Worm (Caenorhabditis elegans): ENCODE measurements around the gene F22E5.17.

DNA sequence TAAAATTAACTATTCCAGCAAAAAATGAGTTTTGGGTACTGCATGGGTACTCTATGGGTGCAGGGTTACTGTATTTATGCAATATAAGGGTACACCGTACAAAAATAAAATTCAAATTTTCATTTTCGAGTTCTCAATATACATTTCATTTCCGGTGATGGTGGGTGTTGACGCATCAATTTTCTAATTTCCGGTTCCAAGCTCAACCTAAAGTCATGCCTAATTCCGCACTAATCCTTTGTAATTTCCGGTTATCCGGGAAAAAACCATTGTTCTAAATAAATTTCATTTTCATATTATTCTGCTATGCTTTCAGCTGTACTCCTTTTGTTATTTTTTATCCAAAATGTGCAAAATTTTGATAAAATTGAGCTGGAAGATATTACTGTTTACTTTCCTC, 18.5 kb upstream of the F22E5.17 start, which contains the start of gene gcy-21:
- TF ChIP-seq ztf-23 (GFP tag; IDR thresholded peaks at IDR 0.05) (no peak), cog-1 (tag; optimal IDR thresholded peaks at IDR 0.05) (no peak), T22C8.4 (GFP tag; IDR thresholded peaks at IDR 0.05) (no peak), tab-1 (GFP tag; IDR thresholded peaks at IDR 0.05) (no peak), flt-1 (GFP tag; IDR thresholded peaks at IDR 0.05) (no peak), ref-1 (GFP tag; conservative IDR thresholded peaks at IDR 0.05) (no peak), klf-2 (GFP tag; conservative IDR thresholded peaks at IDR 0.05) (no peak)
